Worm (Caenorhabditis elegans) whole organism, mixed stage, embryonic: ENCODE measurements around the gene F58A4.6.

Experiments
- bed-3 ChIP-seq: fragments of 200-800 bp; sonication (Bioruptor generic); optimal IDR thresholded peaks from 3 replicates; lab custom pipeline; 2018; ENCODE audit warnings: mild to moderate bottlenecking, missing genetic modification characterization, moderate library complexity, missing compliant biosample characterization
- ceh-83 ChIP-seq: fragments of 200-800 bp; sonication (Bioruptor generic); optimal IDR thresholded peaks from 2 replicates; lab custom pipeline; 2018; ENCODE audit warnings: mild to moderate bottlenecking, missing genetic modification characterization, missing compliant biosample characterization
- ces-1 ChIP-seq: fragments of 150-350 bp; optimal IDR thresholded peaks from 2 replicates; lab custom pipeline; 2014; ENCODE audit warnings: missing biosample characterization, missing genetic modification reagents, missing genetic modification characterization
- elt-3 ChIP-seq: fragments of 150-350 bp; optimal IDR thresholded peaks from 2 replicates; lab custom pipeline; 2014; ENCODE audit warnings: missing biosample characterization, missing genetic modification characterization
- ham-2 ChIP-seq: fragments of 200-800 bp; sonication (Bioruptor generic); optimal IDR thresholded peaks from 2 replicates; lab custom pipeline; 2018; ENCODE audit warnings: mild to moderate bottlenecking, missing genetic modification characterization, missing compliant biosample characterization
- nhr-76 ChIP-seq: sonication (generic microtip); optimal IDR thresholded peaks from 2 replicates; lab custom pipeline; 2017; ENCODE audit warnings: missing biosample characterization, missing genetic modification characterization
- pha-4 ChIP-seq: fragments of 150-350 bp; optimal IDR thresholded peaks from 2 replicates; lab custom pipeline; 2018; ENCODE audit warnings: missing biosample characterization, missing genetic modification reagents, missing genetic modification characterization
- snpc-4 ChIP-seq: fragments of 150-350 bp; optimal IDR thresholded peaks from 2 replicates; lab custom pipeline; 2014; ENCODE audit warnings: missing biosample characterization, missing genetic modification characterization

- TF ChIP-seq elt-3: no peak
- no peak for TF ChIP-seq bed-3
- no peak for TF ChIP-seq ces-1 (GFP tag; lab: Kevin White, UChicago)
- TF ChIP-seq pha-4 (tag; lab: Kevin White, UChicago): no peak
- TF ChIP-seq snpc-4 (tag; lab: Kevin White, UChicago): no peak
- no peak for TF ChIP-seq ham-2 (GFP tag; lab: Kevin White, UChicago)
- no peak for TF ChIP-seq nhr-76 (tag; lab: Kevin White, UChicago)
- TF ChIP-seq ceh-83 (GFP tag; lab: Kevin White, UChicago): no peak
Measured at ce11 chrIII:9565973-9566372, 48.3 kb upstream of the F58A4.6 start, which contains the start of gene C48B4.11.
